Fruit fly (Drosophila melanogaster): ENCODE data around the gene sas.
A peak's percentile ranks its signal among the peaks of the same experiment; 100 is the strongest.

DNA sequence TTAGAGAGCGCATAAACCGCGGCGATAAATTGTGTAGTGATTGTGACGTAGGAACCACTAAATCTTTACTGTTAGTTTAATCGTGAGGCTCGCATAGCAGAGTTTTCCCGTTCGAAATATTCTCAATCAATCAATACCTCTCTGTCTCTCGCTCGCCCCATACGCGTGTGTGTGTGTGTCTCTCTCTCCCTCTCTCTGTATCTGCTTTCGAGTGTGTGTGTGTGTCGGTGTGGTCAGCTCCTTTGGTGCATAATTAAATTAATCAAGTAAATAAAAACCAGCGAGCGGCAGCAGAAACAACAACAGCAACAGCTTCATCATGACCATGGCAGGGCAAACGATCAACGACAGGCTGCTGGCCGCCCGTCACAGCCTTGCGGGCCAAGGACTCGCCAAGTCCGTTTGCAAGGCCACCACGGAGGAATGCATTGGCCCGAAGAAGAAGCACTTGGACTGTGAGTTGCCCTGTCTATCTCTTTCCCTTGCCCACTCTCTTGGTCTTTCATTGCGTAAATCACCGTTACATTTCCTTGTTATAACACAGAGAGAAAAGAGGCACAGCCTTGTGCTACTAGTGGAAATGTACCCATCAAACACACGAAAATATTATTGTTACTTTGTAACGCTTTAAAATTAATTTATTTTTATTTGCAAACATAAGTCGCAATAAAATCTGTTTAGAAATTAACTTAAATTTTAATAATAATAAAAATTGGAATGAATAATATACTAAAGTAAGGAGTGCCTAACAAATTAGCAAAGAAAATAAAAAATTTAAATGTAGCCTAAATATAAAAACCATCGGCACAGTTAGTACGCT, 24.7 kb downstream of the sas start:
- TF ChIP-seq aop (GFP tag; IDR thresholded peaks at IDR 0.05) (no peak), oc (tag; optimal IDR thresholded peaks at IDR 0.05) (no peak), CG7745 (tag; optimal IDR thresholded peaks at IDR 0.05) (no peak), Lim3 (GFP tag; IDR thresholded peaks at IDR 0.05) (no peak), Awh (GFP tag; IDR thresholded peaks at IDR 0.05) (no peak), zf30C (GFP tag; optimal IDR thresholded peaks at IDR 0.05) (peak; percentile 72), btn (GFP tag; optimal IDR thresholded peaks at IDR 0.05) (no peak), Rfx (GFP tag; IDR thresholded peaks at IDR 0.05) (no peak), Usf (GFP tag; optimal IDR thresholded peaks at IDR 0.05) (no peak), sima (GFP tag; optimal IDR thresholded peaks at IDR 0.05) (no peak), dpn (GFP tag; optimal IDR thresholded peaks at IDR 0.05) (no peak), mam (GFP tag; optimal IDR thresholded peaks at IDR 0.05) (no peak), CkIIα-i1 (GFP tag; IDR thresholded peaks at IDR 0.05) (no peak)

Measured in whole organism, embryonic.